Fruit fly (Drosophila melanogaster): ENCODE data around the gene BORCS6.

BORCS6 gene

DNA sequence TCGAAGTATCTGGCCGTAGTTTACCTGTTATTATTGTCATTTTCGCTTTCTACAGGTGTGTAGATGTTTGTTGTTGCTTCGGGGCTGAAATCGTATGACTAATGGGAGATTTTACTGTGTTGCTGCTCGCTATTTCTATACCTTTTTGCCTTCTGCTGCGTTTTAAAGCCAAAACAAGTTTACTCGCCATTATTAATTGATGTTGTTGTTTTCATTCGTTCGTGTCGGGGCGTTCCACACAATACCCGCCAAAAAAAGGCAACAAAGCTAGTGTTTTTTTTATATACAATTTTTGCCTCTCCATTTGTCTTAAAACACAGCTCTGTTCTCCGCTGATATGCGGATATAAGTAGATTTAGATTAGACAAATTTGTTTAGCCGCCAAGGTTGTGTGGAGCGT lies 14.7 kb downstream of the BORCS6 start:
- TF ChIP-seq noc (tag; optimal IDR thresholded peaks at IDR 0.05) = no peak

DNA sequence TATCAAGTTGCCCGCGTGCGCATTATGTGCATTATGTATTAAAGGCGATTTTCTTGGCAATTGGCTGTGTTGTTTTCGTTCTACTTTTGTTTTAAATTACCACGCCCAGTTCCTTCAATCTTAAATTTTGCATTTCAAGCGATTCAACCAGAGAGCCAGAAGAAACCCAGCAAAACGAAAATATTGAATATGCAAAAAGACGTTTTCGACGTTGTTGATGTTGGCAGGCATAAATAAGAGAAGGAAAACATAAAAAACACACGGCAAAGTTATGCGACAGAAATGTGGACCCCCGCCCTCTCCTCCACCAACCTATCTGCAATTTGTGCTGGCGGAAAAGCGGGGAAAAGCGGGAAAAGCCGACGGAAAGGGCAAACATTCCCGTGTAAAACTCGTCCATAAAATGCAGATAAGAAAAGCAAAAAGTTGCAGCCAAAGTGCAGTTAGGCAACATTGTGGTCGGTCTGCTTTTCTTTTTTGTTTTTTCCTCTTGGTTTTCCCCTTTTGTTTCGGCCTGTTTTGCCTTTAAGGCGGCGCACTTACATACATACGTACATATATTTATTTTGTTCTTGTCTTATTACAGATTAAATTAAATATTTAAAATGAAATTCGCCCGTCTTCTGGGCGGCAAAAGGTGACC lies 15.4 kb downstream of the BORCS6 start:
- TF ChIP-seq noc (tag; optimal IDR thresholded peaks at IDR 0.05) = no peak

DNA sequence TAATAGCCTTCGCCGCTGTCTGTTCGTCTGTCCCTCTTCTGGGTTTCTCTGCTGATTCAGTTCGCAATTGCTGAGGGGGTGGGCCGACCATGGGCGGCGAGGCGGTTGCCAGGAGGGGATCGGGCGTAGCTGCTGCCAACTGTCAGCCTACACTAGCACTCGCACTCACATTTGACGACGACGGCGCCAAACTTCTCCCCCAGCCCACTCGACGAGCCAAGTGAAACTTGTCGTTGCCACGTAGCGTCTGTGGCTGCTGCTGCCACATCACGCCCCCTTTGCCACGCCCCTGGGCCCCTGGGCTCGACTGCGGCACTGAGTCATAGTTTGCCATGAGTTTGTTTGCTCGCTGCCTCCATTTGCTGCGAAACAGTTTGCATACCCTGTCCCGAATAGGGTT lies 16.6 kb downstream of the BORCS6 start:
- no peak for TF ChIP-seq noc (tag; optimal IDR thresholded peaks at IDR 0.05)

DNA sequence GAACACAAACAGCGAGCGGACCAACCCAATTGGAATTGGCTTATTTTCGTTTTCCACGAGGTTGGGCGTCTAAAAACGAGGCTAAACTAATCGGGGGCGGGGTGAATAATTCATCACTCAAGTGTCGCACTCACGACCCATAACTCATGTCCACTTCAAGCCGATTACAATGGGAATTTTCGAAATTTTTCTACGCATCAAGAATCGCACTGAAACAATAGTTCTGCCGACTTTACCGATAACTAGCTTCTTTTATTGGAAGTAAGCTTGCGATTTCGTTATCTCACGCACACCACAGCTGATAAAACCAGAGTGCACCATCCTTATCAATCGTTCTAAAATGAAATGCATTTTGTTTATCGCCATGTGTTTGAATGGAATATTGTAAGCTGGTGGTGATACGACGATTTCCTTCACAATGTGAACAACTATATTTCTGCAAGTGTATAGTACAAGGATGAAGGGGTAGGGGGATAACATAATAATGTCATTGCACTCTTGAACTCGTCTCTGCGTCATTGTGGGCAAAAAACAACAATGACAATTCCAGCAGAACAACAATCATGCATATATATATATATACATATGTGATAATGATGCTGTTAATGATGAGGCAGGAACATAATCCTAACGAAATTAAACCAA lies 18.9 kb downstream of the BORCS6 start:
- peak; percentile 3 for TF ChIP-seq noc (tag; optimal IDR thresholded peaks at IDR 0.05)

DNA sequence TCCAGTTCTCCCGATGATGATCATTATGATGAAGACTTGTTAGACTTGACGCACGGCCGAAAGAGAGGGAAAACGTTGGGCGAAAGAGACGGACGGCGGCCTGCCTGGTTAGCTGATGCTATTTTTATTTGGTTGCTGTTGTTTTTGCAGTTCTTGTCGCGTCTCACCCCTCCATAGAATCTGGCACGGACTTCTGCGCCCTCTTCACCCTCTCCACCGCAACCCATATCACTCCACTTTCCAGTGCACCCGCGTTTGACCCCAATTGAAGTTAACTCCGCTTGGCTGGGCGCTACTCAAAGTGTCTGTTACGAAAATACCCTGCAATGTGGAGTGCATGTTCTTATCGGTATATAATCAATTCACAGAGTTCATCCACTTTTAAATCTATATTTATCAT lies 20.5 kb downstream of the BORCS6 start:
- no peak for TF ChIP-seq noc (tag; optimal IDR thresholded peaks at IDR 0.05)

DNA sequence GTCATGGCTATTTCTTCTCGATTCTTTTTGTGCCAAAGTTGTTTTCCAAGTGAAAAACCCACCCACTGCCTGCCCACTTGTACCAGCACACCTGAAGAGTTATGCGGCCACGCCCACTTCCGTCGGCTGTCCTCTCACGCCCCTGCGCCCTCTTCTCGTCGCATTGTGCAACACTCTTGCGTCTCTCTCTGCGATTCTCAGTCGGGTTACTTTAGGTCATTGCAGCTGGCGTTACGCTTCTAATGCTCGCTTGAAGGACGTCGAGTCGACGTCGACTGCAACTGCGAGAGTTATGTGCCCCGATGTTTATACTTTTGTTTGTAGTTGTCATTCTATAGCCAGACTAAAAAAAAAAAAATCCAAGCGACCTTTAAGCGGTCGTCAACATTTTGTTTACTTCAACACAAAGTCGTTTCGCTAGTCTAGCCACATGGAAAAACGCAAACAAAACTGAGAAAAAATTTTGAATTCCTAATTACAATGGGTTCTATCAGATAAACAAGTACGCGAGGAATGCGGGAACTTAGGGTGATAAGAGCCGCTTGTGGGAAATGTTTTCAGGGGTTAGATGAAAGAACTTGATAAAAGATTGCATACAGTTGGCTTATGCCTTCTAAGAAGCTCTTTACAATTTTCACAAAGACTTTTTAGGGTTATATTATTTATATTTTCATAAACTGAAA lies 21.3 kb downstream of the BORCS6 start:
- TF ChIP-seq noc (tag; optimal IDR thresholded peaks at IDR 0.05) = no peak

DNA sequence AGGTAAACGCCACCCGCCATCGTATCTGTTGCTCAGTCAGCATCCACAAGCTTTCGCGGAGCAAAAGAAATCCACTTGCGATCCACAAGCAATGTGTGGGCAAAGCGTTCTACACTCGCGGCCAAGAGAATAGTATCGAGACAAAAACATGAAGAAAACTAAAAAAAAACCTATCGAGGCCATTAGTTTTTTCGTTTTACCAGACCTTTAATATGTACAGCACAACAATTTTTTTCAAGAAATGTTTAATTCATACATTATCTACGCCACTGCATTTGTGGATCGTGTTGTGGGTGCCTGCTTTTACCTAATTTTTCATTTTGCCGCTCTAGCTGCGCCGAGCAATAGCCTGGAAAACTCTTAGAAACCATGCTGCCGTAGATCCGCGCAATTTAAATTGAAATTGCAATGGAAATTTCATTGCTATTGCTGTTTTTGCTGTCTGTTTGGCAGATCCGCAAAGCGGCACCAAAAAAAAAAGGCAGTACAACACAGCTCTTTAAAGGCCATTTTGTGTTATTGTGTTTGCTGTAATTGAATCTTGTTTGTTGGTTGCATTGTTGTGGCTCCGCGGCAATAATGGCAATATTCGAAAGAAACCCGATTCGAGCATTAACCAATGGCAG lies 22.5 kb downstream of the BORCS6 start:
- peak; percentile 18 for TF ChIP-seq noc (tag; optimal IDR thresholded peaks at IDR 0.05)

DNA sequence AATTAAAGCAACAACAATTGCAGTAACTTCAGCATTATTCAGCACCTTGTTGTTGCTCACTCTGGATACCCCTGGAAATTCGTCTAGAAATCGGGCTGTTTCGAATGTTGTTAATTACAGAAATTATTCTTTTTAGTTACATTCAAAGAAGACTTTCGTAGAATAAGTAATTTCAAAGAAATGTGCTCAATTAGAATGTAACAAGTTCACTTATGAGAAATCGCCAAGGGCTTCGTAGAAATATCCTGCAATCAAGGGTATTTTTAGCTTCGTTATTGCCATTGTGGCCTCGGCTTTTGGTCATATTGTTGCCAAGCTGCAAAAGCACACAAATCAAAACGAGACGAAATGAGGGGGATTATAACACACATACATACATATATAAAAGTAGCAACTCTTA lies 23.3 kb downstream of the BORCS6 start:
- TF ChIP-seq noc (tag; optimal IDR thresholded peaks at IDR 0.05) = no peak

DNA sequence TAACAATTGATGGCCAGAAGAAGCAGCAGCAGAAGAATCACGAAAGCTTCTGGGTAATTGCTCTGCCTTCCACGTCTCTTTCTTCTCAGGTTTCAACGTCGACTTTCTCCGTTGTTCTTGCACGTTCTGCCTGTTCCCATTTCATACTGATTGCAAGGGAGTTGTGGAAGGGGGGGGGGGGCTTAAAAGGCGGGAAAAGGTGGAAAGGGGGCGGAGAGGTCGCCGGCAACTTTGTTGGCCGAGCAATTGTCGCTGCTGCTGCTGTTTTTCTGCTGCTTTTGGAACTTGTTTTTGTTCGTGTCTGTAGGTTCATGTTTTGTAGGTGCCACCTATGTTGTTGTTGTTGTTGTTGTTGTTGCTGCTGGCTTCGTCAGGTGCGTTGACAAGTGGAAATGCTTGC lies 24.9 kb downstream of the BORCS6 start:
- no peak for TF ChIP-seq noc (tag; optimal IDR thresholded peaks at IDR 0.05)

DNA sequence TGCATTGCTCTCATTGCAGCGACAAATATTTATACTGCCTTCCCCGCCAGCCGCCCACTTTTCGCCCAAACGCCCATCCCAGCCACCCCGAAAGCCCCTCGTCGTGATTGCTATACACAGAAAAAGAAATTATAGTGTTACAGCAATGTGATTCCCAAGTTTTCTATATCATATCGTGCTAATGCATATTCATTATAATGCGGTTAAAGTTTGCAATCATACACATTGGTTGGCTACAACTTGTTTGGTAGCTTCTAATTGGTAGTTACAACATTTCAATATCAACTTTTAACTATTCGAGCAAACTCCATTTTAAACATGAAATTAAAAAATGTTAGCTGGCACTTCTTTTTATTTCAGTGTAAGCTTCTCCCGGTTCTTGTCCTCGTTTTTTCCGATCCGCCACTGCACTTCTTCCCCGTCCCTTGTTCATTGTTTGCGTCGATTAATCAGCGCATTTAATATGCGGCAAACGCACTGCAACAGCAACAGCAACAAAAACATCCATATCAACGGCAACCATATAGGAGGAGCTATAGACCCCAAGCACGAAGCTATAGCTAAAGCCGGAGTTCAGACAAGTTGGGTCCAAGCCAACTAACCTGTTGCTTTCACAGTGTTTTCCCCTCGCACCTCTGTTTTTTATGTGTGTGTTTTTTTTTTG lies 25.4 kb downstream of the BORCS6 start:
- no peak for TF ChIP-seq noc (tag; optimal IDR thresholded peaks at IDR 0.05)

DNA sequence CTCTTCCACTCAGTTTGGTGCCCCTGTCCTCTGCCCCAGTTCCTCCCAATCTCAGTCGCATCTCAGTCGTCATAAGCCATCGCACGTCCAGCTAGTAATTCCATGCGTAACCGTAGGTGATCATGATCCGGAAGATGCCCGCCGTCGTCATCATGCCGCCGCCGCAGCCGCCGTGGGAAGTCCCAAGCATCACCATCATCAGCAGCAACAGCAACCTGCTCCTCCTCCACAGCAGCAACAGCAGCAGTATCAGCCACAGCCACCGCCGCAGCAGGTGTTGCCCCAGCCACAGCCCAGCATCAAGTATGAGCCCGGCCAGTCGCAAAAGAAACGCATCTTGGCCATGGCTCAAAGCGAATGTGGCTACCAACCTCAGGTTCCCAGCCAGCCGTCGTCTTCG lies 32.3 kb downstream of the BORCS6 start:
- no peak for TF ChIP-seq noc (tag; optimal IDR thresholded peaks at IDR 0.05)

DNA sequence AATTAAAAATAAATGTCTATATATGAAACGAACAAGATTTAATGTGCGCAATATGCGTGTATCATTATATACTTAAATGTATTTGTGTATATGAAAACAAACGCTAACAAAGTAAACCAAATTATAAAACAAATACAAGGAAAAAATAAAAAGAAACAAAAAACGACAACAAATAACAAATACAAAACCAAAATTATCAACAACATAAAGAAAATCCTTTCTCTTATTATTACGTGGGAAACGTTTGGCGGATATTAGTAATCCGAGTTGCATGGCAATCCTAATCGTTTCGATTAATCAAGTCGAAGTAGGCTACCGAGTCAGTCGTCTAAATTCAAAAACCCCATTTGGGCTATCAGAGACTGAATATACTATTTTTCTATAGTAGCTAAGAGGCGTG lies 40.4 kb downstream of the BORCS6 start, which contains the start of gene Ppm1:
Ppm1 (plus strand) TSS at position 301 of the 400 bp plus-strand sequence.
- TF ChIP-seq noc (tag; optimal IDR thresholded peaks at IDR 0.05) = no peak

DNA sequence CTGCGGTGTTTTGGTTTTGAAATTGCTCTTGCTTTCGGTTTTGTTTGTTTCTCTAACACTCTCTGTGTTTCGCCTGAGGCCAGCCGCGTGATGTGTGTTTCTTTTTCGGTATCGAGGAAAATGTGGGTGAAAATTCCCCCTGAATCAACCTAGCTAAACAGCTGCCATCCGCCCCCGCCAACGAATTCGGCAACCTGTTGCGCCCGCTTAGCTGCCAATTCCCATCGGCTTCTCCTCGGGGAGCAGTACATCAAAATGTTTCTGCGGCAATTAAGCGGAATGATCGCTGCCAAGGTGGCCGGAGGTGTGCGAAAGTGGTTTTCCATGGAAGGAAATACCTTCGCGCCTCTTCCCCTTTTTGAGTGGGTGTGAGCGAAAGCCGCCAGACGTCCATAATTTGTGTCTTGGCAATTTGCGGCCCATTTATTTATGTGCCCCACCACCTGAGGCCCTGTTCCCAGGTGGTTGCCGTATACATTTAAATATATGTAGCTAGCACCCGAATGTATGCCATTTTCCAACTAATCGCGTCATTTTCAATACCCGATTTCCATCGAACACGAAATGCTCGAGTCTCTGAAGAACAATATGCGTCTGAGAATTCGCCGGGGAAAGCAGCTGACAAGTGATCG lies 46.0 kb downstream of the BORCS6 start:
- no peak for TF ChIP-seq noc (tag; optimal IDR thresholded peaks at IDR 0.05)

DNA sequence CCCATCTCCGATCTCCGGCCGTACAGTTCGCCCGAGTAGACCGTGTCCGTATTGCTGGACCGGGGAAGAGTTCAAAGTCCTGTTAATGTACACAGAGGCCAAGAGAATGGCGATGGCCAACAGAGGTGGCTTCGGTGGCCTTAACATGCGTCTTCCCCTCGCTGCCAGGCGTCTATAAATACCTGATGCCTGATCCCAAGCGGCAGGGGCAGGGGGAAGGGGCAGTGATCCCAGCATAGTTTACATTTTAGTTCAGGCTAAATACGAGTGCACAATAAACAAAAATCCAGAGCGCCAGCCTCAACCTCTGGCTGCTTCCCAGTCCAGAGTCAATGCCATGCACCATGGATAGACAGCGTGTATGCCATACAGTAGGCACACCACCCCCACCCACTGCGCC lies 47.2 kb downstream of the BORCS6 start:
- TF ChIP-seq noc (tag; optimal IDR thresholded peaks at IDR 0.05) = no peak

DNA sequence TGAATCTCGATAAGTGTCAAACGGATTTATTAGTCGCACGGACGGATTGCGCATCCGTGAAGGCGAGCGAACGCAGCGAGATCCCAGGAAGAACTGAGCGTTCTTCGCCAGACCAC lies 48.4 kb downstream of the BORCS6 start, which contains the start of gene Kah:
Kah (minus strand) TSS at position 101 of the 116 bp plus-strand sequence.
- TF ChIP-seq noc (tag; optimal IDR thresholded peaks at IDR 0.05) = no peak
